Worm (Caenorhabditis elegans) whole organism, L3 larva: Measurements from ENCODE around the gene ntl-3.

ENCODE experiments used
- R02D3.7 ChIP-seq: fragments of 150-350 bp; optimal IDR thresholded peaks from 2 replicates; lab custom pipeline; 2014; ENCODE audit warnings: missing biosample characterization, missing genetic modification characterization
- aly-2 ChIP-seq: fragments of 150-350 bp; optimal IDR thresholded peaks from 2 replicates; lab custom pipeline; 2014; ENCODE audit warnings: missing biosample characterization, missing genetic modification characterization
- ama-1 ChIP-seq: fragments of 150-350 bp; optimal IDR thresholded peaks from 2 replicates; lab custom pipeline; 2018
- ceh-28 ChIP-seq: fragments of 150-350 bp; optimal IDR thresholded peaks from 2 replicates; lab custom pipeline; 2014; ENCODE audit warnings: missing biosample characterization, missing genetic modification reagents, missing genetic modification characterization
- ceh-82 ChIP-seq: fragments of 150-350 bp; optimal IDR thresholded peaks from 2 replicates; lab custom pipeline; 2014; ENCODE audit warnings: missing biosample characterization, missing genetic modification characterization
- ceh-9 ChIP-seq: sonication (generic microtip); optimal IDR thresholded peaks from 2 replicates; lab custom pipeline; 2018; ENCODE audit warnings: missing biosample characterization, missing genetic modification characterization
- daf-12 ChIP-seq: fragments of 150-350 bp; optimal IDR thresholded peaks from 2 replicates; lab custom pipeline; 2014; ENCODE audit warnings: missing biosample characterization, missing genetic modification reagents, missing genetic modification characterization
- egl-27 ChIP-seq: sonication (generic microtip); optimal IDR thresholded peaks from 4 replicates; lab custom pipeline; 2017; ENCODE audit warnings: missing biosample characterization, missing genetic modification reagents, missing genetic modification characterization
- egl-5 ChIP-seq: fragments of 150-350 bp; optimal IDR thresholded peaks from 2 replicates; lab custom pipeline; 2017; ENCODE audit warnings: missing biosample characterization, missing genetic modification reagents, missing genetic modification characterization, inconsistent platforms
- elt-1 ChIP-seq: fragments of 150-350 bp; optimal IDR thresholded peaks from 2 replicates; lab custom pipeline; 2014; ENCODE audit warnings: missing biosample characterization, missing genetic modification characterization
- elt-2 ChIP-seq: sonication (generic microtip); optimal IDR thresholded peaks from 2 replicates; lab custom pipeline; 2016; ENCODE audit warnings: missing genetic modification reagents, mild to moderate bottlenecking, missing genetic modification characterization, missing compliant biosample characterization
- eor-1 ChIP-seq, 2 experiments: fragments of 150-350 bp; optimal IDR thresholded peaks; 2 replicates each; lab custom pipeline; 2014 to 2018; ENCODE audit warnings: missing biosample characterization in 2 of 2, missing genetic modification characterization in 2 of 2
- fkh-10 ChIP-seq: sonication (generic microtip); optimal IDR thresholded peaks from 2 replicates; lab custom pipeline; 2017; ENCODE audit warnings: missing biosample characterization, missing genetic modification reagents, missing genetic modification characterization
- fkh-2 ChIP-seq: fragments of 150-350 bp; optimal IDR thresholded peaks from 2 replicates; lab custom pipeline; 2014; ENCODE audit warnings: missing biosample characterization, missing genetic modification reagents, missing genetic modification characterization
- fos-1 ChIP-seq: fragments of 150-350 bp; optimal IDR thresholded peaks from 2 replicates; lab custom pipeline; 2014; ENCODE audit warnings: missing biosample characterization, missing genetic modification characterization
- hmg-11 ChIP-seq: sonication (generic microtip); optimal IDR thresholded peaks from 2 replicates; lab custom pipeline; 2016; ENCODE audit warnings: missing genetic modification characterization, missing compliant biosample characterization
- jun-1 ChIP-seq: fragments of 150-350 bp; optimal IDR thresholded peaks from 2 replicates; lab custom pipeline; 2014; ENCODE audit warnings: missing biosample characterization, missing genetic modification reagents, missing genetic modification characterization
- lin-15B ChIP-seq: fragments of 150-350 bp; optimal IDR thresholded peaks from 2 replicates; lab custom pipeline; 2014; ENCODE audit warnings: missing biosample characterization, missing genetic modification characterization
- lin-39 ChIP-seq: fragments of 150-350 bp; optimal IDR thresholded peaks from 2 replicates; lab custom pipeline; 2018; ENCODE audit warnings: missing biosample characterization, missing genetic modification reagents, missing genetic modification characterization
- lsy-12 ChIP-seq: sonication (generic microtip); optimal IDR thresholded peaks from 2 replicates; lab custom pipeline; 2016; ENCODE audit warnings: mild to moderate bottlenecking, missing genetic modification characterization, missing compliant biosample characterization
- mdl-1 ChIP-seq: fragments of 150-350 bp; optimal IDR thresholded peaks from 2 replicates; lab custom pipeline; 2014; ENCODE audit warnings: missing biosample characterization, missing genetic modification characterization
- mml-1 ChIP-seq: fragments of 150-350 bp; sonication (generic microtip); optimal IDR thresholded peaks from 3 replicates; lab custom pipeline; 2014; ENCODE audit warnings: missing biosample characterization, missing genetic modification characterization
- nfya-1 ChIP-seq: sonication (generic microtip); optimal IDR thresholded peaks from 2 replicates; lab custom pipeline; 2017; ENCODE audit warnings: missing genetic modification characterization, mild to moderate bottlenecking, missing compliant biosample characterization, antibody characterized with exemption, moderate library complexity; ENCODE audit not compliant: insufficient read depth
- nhr-237 ChIP-seq: fragments of 150-350 bp; optimal IDR thresholded peaks from 2 replicates; lab custom pipeline; 2014; ENCODE audit warnings: missing biosample characterization, missing genetic modification characterization
- nhr-25 ChIP-seq: sonication (generic microtip); optimal IDR thresholded peaks from 2 replicates; lab custom pipeline; 2017; ENCODE audit warnings: missing biosample characterization, missing genetic modification characterization
- nhr-28 ChIP-seq: fragments of 150-350 bp; optimal IDR thresholded peaks from 2 replicates; lab custom pipeline; 2014; ENCODE audit warnings: missing biosample characterization, missing genetic modification characterization
- nhr-43 ChIP-seq: sonication (generic microtip); optimal IDR thresholded peaks from 2 replicates; lab custom pipeline; 2016; ENCODE audit warnings: mild to moderate bottlenecking, missing genetic modification characterization, missing compliant biosample characterization; ENCODE audit not compliant: poor library complexity, severe bottlenecking
- nhr-76 ChIP-seq: fragments of 150-350 bp; sonication (generic microtip); optimal IDR thresholded peaks from 5 replicates; lab custom pipeline; 2014; ENCODE audit warnings: missing biosample characterization, missing genetic modification characterization
- pha-4 ChIP-seq: fragments of 150-350 bp; optimal IDR thresholded peaks from 2 replicates; lab custom pipeline; 2014; ENCODE audit warnings: missing biosample characterization, missing genetic modification reagents, missing genetic modification characterization
- pqm-1 ChIP-seq: fragments of 150-350 bp; optimal IDR thresholded peaks from 2 replicates; lab custom pipeline; 2017; ENCODE audit warnings: missing biosample characterization, missing genetic modification characterization, inconsistent platforms
- sea-2 ChIP-seq: fragments of 150-350 bp; sonication (generic microtip); optimal IDR thresholded peaks from 4 replicates; lab custom pipeline; 2014; ENCODE audit warnings: missing biosample characterization, missing genetic modification reagents, missing genetic modification characterization
- snpc-4 ChIP-seq: fragments of 150-350 bp; optimal IDR thresholded peaks from 2 replicates; lab custom pipeline; 2014; ENCODE audit warnings: missing biosample characterization, missing genetic modification characterization
- tbx-2 ChIP-seq: sonication (generic microtip); optimal IDR thresholded peaks from 2 replicates; lab custom pipeline; 2016; ENCODE audit warnings: mild to moderate bottlenecking, missing genetic modification characterization, missing compliant biosample characterization
- unc-39 ChIP-seq: sonication (generic microtip); optimal IDR thresholded peaks from 4 replicates; lab custom pipeline; 2017; ENCODE audit warnings: missing biosample characterization, missing genetic modification characterization
- unc-62 ChIP-seq: fragments of 150-350 bp; sonication (generic microtip); optimal IDR thresholded peaks from 4 replicates; lab custom pipeline; 2014; ENCODE audit warnings: missing biosample characterization, missing genetic modification reagents, missing genetic modification characterization
- zag-1 ChIP-seq: fragments of 150-350 bp; optimal IDR thresholded peaks from 2 replicates; lab custom pipeline; 2014; ENCODE audit warnings: missing biosample characterization, missing genetic modification characterization
- ztf-4 ChIP-seq: fragments of 150-350 bp; optimal IDR thresholded peaks from 2 replicates; lab custom pipeline; 2014; ENCODE audit warnings: missing biosample characterization, missing genetic modification characterization

ntl-3 gene

ce11 chrIII:11806695-11807094 lies 39.6 kb downstream of the ntl-3 start, which contains the start of gene C18D11.7:
Gene C18D11.7 (minus strand): TSS chrIII:11806795.
- TF ChIP-seq elt-1 (tag; lab: Kevin White, UChicago) (no peak), fkh-10 (GFP tag; lab: Kevin White, UChicago) (no peak), nhr-237 (tag; lab: Kevin White, UChicago) (no peak), ceh-82 (no peak), lin-39 (tag; lab: Kevin White, UChicago) (no peak), ama-1 (lab: Kevin White, UChicago) (no peak), zag-1 (no peak), lin-15B (no peak), daf-12 (tag; lab: Kevin White, UChicago) (no peak), ceh-9 (no peak), unc-62 (GFP tag; lab: Kevin White, UChicago) (no peak), eor-1 (tag; optimal IDR thresholded peaks at IDR 0.05; lab: Kevin White, UChicago) (no peak), R02D3.7 (tag; lab: Kevin White, UChicago) (no peak), nhr-25 (tag; lab: Kevin White, UChicago) (no peak), mdl-1 (tag; lab: Kevin White, UChicago) (no peak), mml-1 (tag; lab: Kevin White, UChicago) (no peak), nhr-43 (tag; lab: Kevin White, UChicago) (no peak)

- TF ChIP-seq aly-2 (tag; lab: Kevin White, UChicago) (no peak), tbx-2 (no peak), jun-1 (no peak), nfya-1 (no peak), nhr-28 (tag; lab: Kevin White, UChicago) (no peak), ceh-28 (tag; lab: Kevin White, UChicago) (no peak), nhr-237 (tag; lab: Kevin White, UChicago) (no peak), hmg-11 (tag; lab: Kevin White, UChicago) (no peak), egl-27 (tag; lab: Kevin White, UChicago) (no peak), ceh-9 (no peak), zag-1 (no peak)
- TF ChIP-seq, all 47 proteins: peak for 0
Observed at ce11 chrIII:11795448-11795847, 50.8 kb downstream of the ntl-3 start, which contains the start of gene twk-39. Gene twk-39 (plus strand): TSS chrIII:11795748.

ce11 chrIII:11794389-11794788 lies 51.9 kb downstream of the ntl-3 start:
- TF ChIP-seq lin-39 (tag; lab: Kevin White, UChicago) (peak; percentile 14), lsy-12 (tag; lab: Kevin White, UChicago) (no peak)

- TF ChIP-seq nhr-43 (tag; lab: Kevin White, UChicago) (peak; percentile 64), nfya-1 (peak; percentile 58), elt-2 (tag; lab: Kevin White, UChicago) (peak; percentile 19), tbx-2 (peak; percentile 59), lsy-12 (tag; lab: Kevin White, UChicago) (peak; percentile 75), ceh-82 (peak; percentile 3), lin-39 (tag; lab: Kevin White, UChicago) (peak; percentile 29), snpc-4 (tag; lab: Kevin White, UChicago) (peak; percentile 71), hmg-11 (tag; lab: Kevin White, UChicago) (peak; percentile 85), egl-5 (tag; lab: Kevin White, UChicago) (peak; percentile 36), pha-4 (tag; lab: Kevin White, UChicago) (peak; percentile 51), unc-62 (GFP tag; lab: Kevin White, UChicago) (peak; percentile 13)
Observed at ce11 chrIII:11792295-11793256, 53.7 kb downstream of the ntl-3 start, which contains the start of gene C24H11.2. Gene C24H11.2 (minus strand): TSS chrIII:11792345.

ce11 chrIII:11789480-11789879 lies 56.8 kb downstream of the ntl-3 start:
- TF ChIP-seq fos-1 (tag; lab: Kevin White, UChicago) (no peak), lin-15B (no peak), lin-39 (tag; lab: Kevin White, UChicago) (no peak), fkh-2 (tag; lab: Kevin White, UChicago) (no peak), ama-1 (lab: Kevin White, UChicago) (no peak), egl-27 (tag; lab: Kevin White, UChicago) (no peak), pqm-1 (no peak), nhr-76 (tag; lab: Kevin White, UChicago) (no peak), ztf-4 (tag; lab: Kevin White, UChicago) (no peak), hmg-11 (tag; lab: Kevin White, UChicago) (no peak), nfya-1 (no peak), sea-2 (GFP tag; lab: Kevin White, UChicago) (no peak), unc-39 (no peak)
